Fruit fly (Drosophila melanogaster): ENCODE measurements around the gene upd1.

- TF ChIP-seq Ets98B (GFP tag; IDR thresholded peaks at IDR 0.05) (no peak), CG15710 (tag; optimal IDR thresholded peaks at IDR 0.05) (no peak), CG32121 (GFP tag; IDR thresholded peaks at IDR 0.05) (no peak), CG12605 (GFP tag; IDR thresholded peaks at IDR 0.05) (no peak)
These were observed 47.6 kb downstream of the upd1 start for dm6 chrX:18261494-18261893.

Data from whole organism, pupa.